Fruit fly (Drosophila melanogaster): Measurements from ENCODE around the gene bip1.

bip1 gene

dm6 chr3L:8027212-8027611 lies 31.3 kb downstream of the bip1 start:
- TF ChIP-seq EcR (GFP tag; optimal IDR thresholded peaks at IDR 0.05) (peak; percentile 51), gl (tag; optimal IDR thresholded peaks at IDR 0.05) (no peak), CG10348 (GFP tag; IDR thresholded peaks at IDR 0.05) (no peak), CG13204 (GFP tag; optimal IDR thresholded peaks at IDR 0.05) (peak; percentile 15), CG15710 (tag; optimal IDR thresholded peaks at IDR 0.05) (no peak), fd96Ca (GFP tag; IDR thresholded peaks at IDR 0.05) (no peak), CG8159 (tag; optimal IDR thresholded peaks at IDR 0.05) (no peak), CG9948 (tag; optimal IDR thresholded peaks at IDR 0.05) (no peak), Ets98B (GFP tag; IDR thresholded peaks at IDR 0.05) (no peak), CG4496 (GFP tag; IDR thresholded peaks at IDR 0.05) (no peak), CG17806 (tag; optimal IDR thresholded peaks at IDR 0.05) (no peak)

- TF ChIP-seq Ets98B (GFP tag; IDR thresholded peaks at IDR 0.05) (peak; percentile 40), rn (GFP tag; IDR thresholded peaks at IDR 0.05) (peak; percentile 50; the same call in 1 of the 2 replicates), Pif1B (GFP tag; optimal IDR thresholded peaks at IDR 0.05) (peak; percentile 70), CG9948 (tag; optimal IDR thresholded peaks at IDR 0.05) (peak; percentile 55), CG10348 (GFP tag; IDR thresholded peaks at IDR 0.05) (0 out of 2 replicates have a peak, but pooled peaks have one; percentile 33), Pif1A (GFP tag; optimal IDR thresholded peaks at IDR 0.05) (peak; percentile 72), CG17806 (tag; optimal IDR thresholded peaks at IDR 0.05) (peak; percentile 46), CG15710 (tag; optimal IDR thresholded peaks at IDR 0.05) (peak; percentile 53), CG14655 (GFP tag; optimal IDR thresholded peaks at IDR 0.05) (peak; percentile 71), gl (tag; optimal IDR thresholded peaks at IDR 0.05) (no peak), EcR (GFP tag; optimal IDR thresholded peaks at IDR 0.05) (peak; percentile 96), CG34367 (tag; optimal IDR thresholded peaks at IDR 0.05) (peak; percentile 36), CG8301 (tag; optimal IDR thresholded peaks at IDR 0.05) (peak; percentile 50), CG13204 (GFP tag; optimal IDR thresholded peaks at IDR 0.05) (no peak), D1 (tag; optimal IDR thresholded peaks at IDR 0.05) (no peak), CG8159 (tag; optimal IDR thresholded peaks at IDR 0.05) (peak; percentile 72), CG12605 (GFP tag; IDR thresholded peaks at IDR 0.05) (peak; percentile 18; the same call in 1 of the 2 replicates), fd96Ca (GFP tag; IDR thresholded peaks at IDR 0.05) (0 out of 3 replicates have a peak, but pooled peaks have one; percentile 54), Snoo (tag; optimal IDR thresholded peaks at IDR 0.05) (peak; percentile 16), CG32121 (GFP tag; IDR thresholded peaks at IDR 0.05) (peak; percentile 72), CG4496 (GFP tag; IDR thresholded peaks at IDR 0.05) (peak; percentile 71)
Measured at dm6 chr3L:8024278-8025140, 34.0 kb downstream of the bip1 start.

- TF ChIP-seq D1 (tag; optimal IDR thresholded peaks at IDR 0.05), result no peak
- TF ChIP-seq Pif1B (GFP tag; optimal IDR thresholded peaks at IDR 0.05), result no peak
- no peak for TF ChIP-seq CG15710 (tag; optimal IDR thresholded peaks at IDR 0.05)
- no peak for TF ChIP-seq Ets98B (GFP tag; IDR thresholded peaks at IDR 0.05)
- TF ChIP-seq EcR (GFP tag; optimal IDR thresholded peaks at IDR 0.05), result no peak
- TF ChIP-seq CG12605 (GFP tag; IDR thresholded peaks at IDR 0.05), result no peak
- no peak for TF ChIP-seq Pif1A (GFP tag; optimal IDR thresholded peaks at IDR 0.05)
- no peak for TF ChIP-seq CG10348 (GFP tag; IDR thresholded peaks at IDR 0.05)
- no peak for TF ChIP-seq rn (GFP tag; IDR thresholded peaks at IDR 0.05)
- TF ChIP-seq CG17806 (tag; optimal IDR thresholded peaks at IDR 0.05), result no peak
- no peak for TF ChIP-seq CG14655 (GFP tag; optimal IDR thresholded peaks at IDR 0.05)
Measured at dm6 chr3L:8018665-8019070, 39.8 kb downstream of the bip1 start.

- TF ChIP-seq CG9948 (tag; optimal IDR thresholded peaks at IDR 0.05) (peak; percentile 62), EcR (GFP tag; optimal IDR thresholded peaks at IDR 0.05) (peak; percentile 98), CG10348 (GFP tag; IDR thresholded peaks at IDR 0.05) (no peak), rn (GFP tag; IDR thresholded peaks at IDR 0.05) (no peak; the same call in 1 of the 2 replicates), D1 (tag; optimal IDR thresholded peaks at IDR 0.05) (peak; percentile 9), CG13204 (GFP tag; optimal IDR thresholded peaks at IDR 0.05) (peak; percentile 66), CG34367 (tag; optimal IDR thresholded peaks at IDR 0.05) (peak; percentile 57), fd96Ca (GFP tag; IDR thresholded peaks at IDR 0.05) (no peak), Snoo (tag; optimal IDR thresholded peaks at IDR 0.05) (no peak), CG32121 (GFP tag; IDR thresholded peaks at IDR 0.05) (no peak), CG17806 (tag; optimal IDR thresholded peaks at IDR 0.05) (peak; percentile 57), CG12605 (GFP tag; IDR thresholded peaks at IDR 0.05) (peak; percentile 81), CG15710 (tag; optimal IDR thresholded peaks at IDR 0.05) (peak; percentile 71), CG4496 (GFP tag; IDR thresholded peaks at IDR 0.05) (peak; percentile 74; the same call in 2 of the 3 replicates), Ets98B (GFP tag; IDR thresholded peaks at IDR 0.05) (no peak), CG14655 (GFP tag; optimal IDR thresholded peaks at IDR 0.05) (no peak), CG8301 (tag; optimal IDR thresholded peaks at IDR 0.05) (no peak), CG8159 (tag; optimal IDR thresholded peaks at IDR 0.05) (peak; percentile 75), gl (tag; optimal IDR thresholded peaks at IDR 0.05) (peak; percentile 80), Pif1B (GFP tag; optimal IDR thresholded peaks at IDR 0.05) (peak; percentile 69), Pif1A (GFP tag; optimal IDR thresholded peaks at IDR 0.05) (peak; percentile 87)
Measured at dm6 chr3L:8013865-8014216, 44.7 kb downstream of the bip1 start.

- TF ChIP-seq rn (GFP tag; IDR thresholded peaks at IDR 0.05), result no peak
- peak; percentile 60 for TF ChIP-seq CG9948 (tag; optimal IDR thresholded peaks at IDR 0.05)
- no peak for TF ChIP-seq Pif1B (GFP tag; optimal IDR thresholded peaks at IDR 0.05)
- no peak for TF ChIP-seq gl (tag; optimal IDR thresholded peaks at IDR 0.05)
- peak; percentile 46 for TF ChIP-seq CG17806 (tag; optimal IDR thresholded peaks at IDR 0.05)
- TF ChIP-seq Snoo (tag; optimal IDR thresholded peaks at IDR 0.05), result peak; percentile 9
- no peak for TF ChIP-seq CG10348 (GFP tag; IDR thresholded peaks at IDR 0.05)
- TF ChIP-seq CG8159 (tag; optimal IDR thresholded peaks at IDR 0.05), result peak; percentile 72
- TF ChIP-seq CG34367 (tag; optimal IDR thresholded peaks at IDR 0.05), result peak; percentile 53
- peak; percentile 40 for TF ChIP-seq CG15710 (tag; optimal IDR thresholded peaks at IDR 0.05)
- no peak for TF ChIP-seq CG32121 (GFP tag; IDR thresholded peaks at IDR 0.05)
- no peak for TF ChIP-seq Pif1A (GFP tag; optimal IDR thresholded peaks at IDR 0.05)
- TF ChIP-seq CG14655 (GFP tag; optimal IDR thresholded peaks at IDR 0.05), result peak; percentile 50
- TF ChIP-seq CG8301 (tag; optimal IDR thresholded peaks at IDR 0.05), result peak; percentile 45
Measured at dm6 chr3L:8013001-8013864, 45.3 kb downstream of the bip1 start.
